Worm (Caenorhabditis elegans) whole organism, young adult: ENCODE data around the gene Y94A7B.11.

Experiments
- Y53G8AR.9 ChIP-seq: fragments of 200-800 bp; sonication (Bioruptor generic); conservative IDR thresholded peaks from 2 replicates; pipeline ENCODE4 v1.3.6; 2022; ENCODE audit warnings: missing genetic modification reagents, missing genetic modification characterization, missing compliant biosample characterization
- attf-6 ChIP-seq: fragments of 200-800 bp; sonication (Bioruptor generic); IDR thresholded peaks from 2 replicates; pipeline ENCODE4 v1.3.6; 2022; ENCODE audit warnings: missing genetic modification reagents, missing genetic modification characterization, missing compliant biosample characterization
- tbx-9 ChIP-seq: sonication (generic microtip); optimal IDR thresholded peaks from 2 replicates; lab custom pipeline; 2016; ENCODE audit warnings: borderline replicate concordance, missing genetic modification characterization, inconsistent platforms, missing compliant biosample characterization
- ztf-3 ChIP-seq: fragments of 200-800 bp; sonication (Bioruptor generic); optimal IDR thresholded peaks from 2 replicates; lab custom pipeline; 2018; ENCODE audit warnings: mild to moderate bottlenecking, missing genetic modification characterization, missing compliant biosample characterization

DNA sequence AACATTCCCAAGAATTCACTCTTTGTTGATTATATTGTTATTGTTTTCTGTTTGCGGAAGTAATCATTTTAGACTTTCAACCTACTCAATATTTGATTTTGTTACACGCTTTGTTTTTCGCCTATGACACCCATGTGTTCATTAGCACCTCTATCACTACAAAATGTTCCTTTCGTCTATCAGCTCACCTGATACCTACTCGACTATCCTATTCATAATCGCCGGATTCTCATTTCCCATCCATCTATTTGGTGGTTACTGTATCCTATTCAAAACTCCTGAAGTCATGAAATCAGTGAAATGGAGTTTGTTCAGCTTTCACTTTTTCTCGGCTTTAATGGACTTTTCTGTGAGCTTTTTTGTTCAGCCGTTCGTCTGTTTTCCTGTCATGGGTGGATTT lies 2.9 kb upstream of the Y94A7B.11 start, which contains the start of gene srh-291:
- TF ChIP-seq ztf-3 (GFP tag; lab: Kevin White, UChicago) (no peak), Y53G8AR.9 (GFP tag; lab: Robert Waterston, UW) (no peak), attf-6 (no peak), tbx-9 (tag; lab: Kevin White, UChicago) (no peak)
